Fruit fly (Drosophila melanogaster): ENCODE results near the gene CG10413.

CG10413 gene

dm6 chr2L:18566235-18567158 is 38.6 kb downstream of the CG10413 start (continued):
- TF ChIP-seq CG7368 (GFP tag; optimal IDR thresholded peaks at IDR 0.05) (no peak), eg (GFP tag; IDR thresholded peaks at IDR 0.05) (no peak), CG10669 (GFP tag; optimal IDR thresholded peaks at IDR 0.05) (peak; percentile 33), CG11902 (GFP tag; optimal IDR thresholded peaks at IDR 0.05) (peak; percentile 78), fd85E (GFP tag; optimal IDR thresholded peaks at IDR 0.05) (no peak), CG31627 (GFP tag; optimal IDR thresholded peaks at IDR 0.05) (peak; percentile 1)

dm6 chr2L:18564417-18564816 is 40.6 kb downstream of the CG10413 start:
- peak; percentile 12 for TF ChIP-seq CG3919 (GFP tag; optimal IDR thresholded peaks at IDR 0.05)
- no peak for TF ChIP-seq Hr4 (GFP tag; optimal IDR thresholded peaks at IDR 0.05)
- peak; percentile 31 for TF ChIP-seq fkh (GFP tag; optimal IDR thresholded peaks at IDR 0.05)
- peak; percentile 7 for TF ChIP-seq Eip78C (GFP tag)
- TF ChIP-seq Sox15 (GFP tag; optimal IDR thresholded peaks at IDR 0.05): no peak
- TF ChIP-seq CG11294 (GFP tag; IDR thresholded peaks at IDR 0.05): no peak
- TF ChIP-seq CG3032 (tag; optimal IDR thresholded peaks at IDR 0.05): no peak
- TF ChIP-seq eg (GFP tag; IDR thresholded peaks at IDR 0.05): no peak
- TF ChIP-seq Eip75B (GFP tag; optimal IDR thresholded peaks at IDR 0.05): no peak
- TF ChIP-seq CG11762 (GFP tag; optimal IDR thresholded peaks at IDR 0.05; ENCODE audit: insufficient read depth): no peak

dm6 chr2L:18563991-18564390 is 41.1 kb downstream of the CG10413 start:
- TF ChIP-seq CG6792 (GFP tag; optimal IDR thresholded peaks at IDR 0.05) (no peak), fkh (GFP tag; optimal IDR thresholded peaks at IDR 0.05) (no peak), eg (GFP tag; IDR thresholded peaks at IDR 0.05) (no peak), CG1621 (tag; optimal IDR thresholded peaks at IDR 0.05) (no peak), CG8632 (GFP tag; optimal IDR thresholded peaks at IDR 0.05) (no peak), CG6854 (GFP tag; optimal IDR thresholded peaks at IDR 0.05) (no peak), CG9139 (GFP tag; optimal IDR thresholded peaks at IDR 0.05) (no peak), CG3032 (tag; optimal IDR thresholded peaks at IDR 0.05) (no peak), Ets21C (GFP tag; optimal IDR thresholded peaks at IDR 0.05) (no peak), Met (GFP tag; optimal IDR thresholded peaks at IDR 0.05) (no peak), cyc (GFP tag; optimal IDR thresholded peaks at IDR 0.05) (no peak), CG34406 (GFP tag; optimal IDR thresholded peaks at IDR 0.05) (no peak), acj6 (GFP tag; optimal IDR thresholded peaks at IDR 0.05) (no peak), Ets96B (tag; optimal IDR thresholded peaks at IDR 0.05) (no peak), Sox102F (GFP tag; optimal IDR thresholded peaks at IDR 0.05) (no peak), Eip93F (GFP tag; optimal IDR thresholded peaks at IDR 0.05) (no peak), esn (GFP tag; optimal IDR thresholded peaks at IDR 0.05) (no peak), Hr39 (GFP tag; optimal IDR thresholded peaks at IDR 0.05) (no peak), achi (GFP tag; optimal IDR thresholded peaks at IDR 0.05) (no peak), dsx (GFP tag; optimal IDR thresholded peaks at IDR 0.05; ENCODE audit: poor library complexity, severe bottlenecking) (no peak)

- TF ChIP-seq esn (GFP tag; optimal IDR thresholded peaks at IDR 0.05) (no peak), Sox102F (GFP tag; optimal IDR thresholded peaks at IDR 0.05) (peak; percentile 26), Hr4 (GFP tag; optimal IDR thresholded peaks at IDR 0.05) (no peak), CG8319 (GFP tag; optimal IDR thresholded peaks at IDR 0.05) (no peak), CG10631 (GFP tag; optimal IDR thresholded peaks at IDR 0.05) (no peak), topi (GFP tag; optimal IDR thresholded peaks at IDR 0.05) (no peak), Ets96B (tag; optimal IDR thresholded peaks at IDR 0.05) (peak; percentile 25), CG7368 (GFP tag; optimal IDR thresholded peaks at IDR 0.05) (peak; percentile 29), Met (GFP tag; optimal IDR thresholded peaks at IDR 0.05) (no peak), CG15336 (GFP tag; IDR thresholded peaks at IDR 0.05) (peak; percentile 80), eg (GFP tag; IDR thresholded peaks at IDR 0.05) (peak; percentile 86; the same call in 2 of the 3 replicates), CG6163 (GFP tag; IDR thresholded peaks at IDR 0.05) (peak; percentile 85; the same call in 2 of the 3 replicates), salr (GFP tag; optimal IDR thresholded peaks at IDR 0.05) (no peak), fd59A (GFP tag; optimal IDR thresholded peaks at IDR 0.05) (no peak), Hr38 (GFP tag; optimal IDR thresholded peaks at IDR 0.05) (no peak), cyc (GFP tag; optimal IDR thresholded peaks at IDR 0.05) (no peak), CG16779 (tag; optimal IDR thresholded peaks at IDR 0.05) (peak; percentile 83), Sox15 (GFP tag; optimal IDR thresholded peaks at IDR 0.05) (no peak), lz (GFP tag; optimal IDR thresholded peaks at IDR 0.05) (no peak), CG34406 (GFP tag; optimal IDR thresholded peaks at IDR 0.05) (no peak), Smox (GFP tag; optimal IDR thresholded peaks at IDR 0.05) (no peak), CG31627 (GFP tag; optimal IDR thresholded peaks at IDR 0.05) (no peak), CG11902 (GFP tag; optimal IDR thresholded peaks at IDR 0.05) (no peak), Gug (GFP tag; IDR thresholded peaks at IDR 0.05) (no peak)
Observed at dm6 chr2L:18563020-18563546, 42.0 kb downstream of the CG10413 start.

All from whole organism, prepupa.